Worm (Caenorhabditis elegans) whole organism, L2 larva: Measurements from ENCODE around the gene srh-220.

ENCODE experiments used
- R02D3.7 ChIP-seq: fragments of 150-350 bp; optimal IDR thresholded peaks from 2 replicates; lab custom pipeline; 2014; ENCODE audit warnings: missing biosample characterization, missing genetic modification characterization
- ceh-82 ChIP-seq: fragments of 150-350 bp; optimal IDR thresholded peaks from 2 replicates; lab custom pipeline; 2014; ENCODE audit warnings: missing biosample characterization, missing genetic modification characterization
- fos-1 ChIP-seq: fragments of 150-350 bp; optimal IDR thresholded peaks from 2 replicates; lab custom pipeline; 2014; ENCODE audit warnings: missing biosample characterization, missing genetic modification characterization
- mbf-1 ChIP-seq: sonication (generic microtip); optimal IDR thresholded peaks from 2 replicates; lab custom pipeline; 2017; ENCODE audit warnings: missing biosample characterization, missing genetic modification characterization
- snpc-4 ChIP-seq: fragments of 150-350 bp; optimal IDR thresholded peaks from 2 replicates; lab custom pipeline; 2014; ENCODE audit warnings: missing biosample characterization, missing genetic modification characterization

DNA sequence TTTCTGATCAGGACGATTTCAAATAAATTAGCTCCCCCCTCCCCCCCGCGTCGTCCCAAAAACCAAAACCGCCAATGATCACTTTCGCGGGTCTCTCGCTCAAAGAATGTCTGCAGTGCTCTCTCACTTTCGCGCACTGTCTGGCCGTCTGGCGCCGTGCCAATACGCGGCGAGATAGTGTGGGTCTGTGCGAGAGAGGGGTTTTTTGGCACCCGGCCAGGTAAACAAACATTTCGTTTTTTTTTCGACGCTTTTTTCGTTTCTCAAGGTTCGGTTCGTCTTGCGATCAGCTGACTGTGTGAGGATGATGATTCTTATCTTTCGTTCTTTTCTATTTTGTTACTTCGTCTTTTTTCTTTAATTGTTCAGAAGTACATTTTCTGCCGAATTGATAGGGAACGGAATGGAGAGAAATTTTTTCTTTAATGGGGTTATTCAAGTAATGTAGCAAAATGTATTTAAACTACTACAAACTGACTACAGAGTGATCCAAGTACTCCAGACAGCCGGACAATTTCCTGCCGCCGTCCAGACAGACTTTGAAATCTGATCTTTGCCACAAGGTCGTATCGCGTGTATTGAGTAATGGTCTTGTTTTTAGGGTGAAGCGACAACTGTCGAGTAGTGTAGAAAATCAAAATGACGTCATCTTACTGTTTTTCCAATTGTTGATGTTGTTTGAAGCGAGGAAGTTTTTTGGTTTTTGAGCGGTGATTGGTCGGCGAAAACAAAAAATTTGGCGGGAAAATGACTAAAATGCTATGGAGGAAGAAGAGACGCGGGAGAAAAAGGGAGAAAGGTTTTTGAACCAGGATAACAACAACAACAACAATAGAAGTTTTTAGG is 46.6 kb upstream of the srh-220 start:
- TF ChIP-seq fos-1 (tag; lab: Kevin White, UChicago) (no peak), snpc-4 (no peak), ceh-82 (tag; lab: Kevin White, UChicago) (no peak), R02D3.7 (no peak), mbf-1 (tag; lab: Kevin White, UChicago) (no peak)
